Fruit fly (Drosophila melanogaster): ENCODE data around the gene viaf.

viaf gene

dm6 chr3L:11992960-11993359 is at the start of gene viaf (continued):
- no peak for TF ChIP-seq Hmx (GFP tag; optimal IDR thresholded peaks at IDR 0.05)
- TF ChIP-seq vfl (GFP tag; optimal IDR thresholded peaks at IDR 0.05) = no peak
- TF ChIP-seq zen (tag; optimal IDR thresholded peaks at IDR 0.05) = peak; percentile 30
- no peak for TF ChIP-seq Mad (GFP tag; optimal IDR thresholded peaks at IDR 0.05)
- no peak for TF ChIP-seq Bteb2 (GFP tag; optimal IDR thresholded peaks at IDR 0.05)
- no peak for TF ChIP-seq CG10431 (GFP tag; optimal IDR thresholded peaks at IDR 0.05)
- no peak for TF ChIP-seq sqz (GFP tag; optimal IDR thresholded peaks at IDR 0.05)
- no peak for TF ChIP-seq Doc2 (GFP tag; IDR thresholded peaks at IDR 0.05)
- no peak for TF ChIP-seq Nf-YB (GFP tag; optimal IDR thresholded peaks at IDR 0.05)
- TF ChIP-seq exex (tag; optimal IDR thresholded peaks at IDR 0.05) = no peak
- TF ChIP-seq CG11456 (GFP tag; IDR thresholded peaks at IDR 0.05) = peak; percentile 62; the same call in 1 of the 3 replicates
- TF ChIP-seq fd96Cb (tag; optimal IDR thresholded peaks at IDR 0.05) = peak; percentile 22
- no peak for TF ChIP-seq CG5180 (GFP tag; optimal IDR thresholded peaks at IDR 0.05)
- TF ChIP-seq wor (GFP tag; IDR thresholded peaks at IDR 0.05) = no peak
- no peak for TF ChIP-seq CG10321 (GFP tag; IDR thresholded peaks at IDR 0.05)
- no peak for TF ChIP-seq ranshi (GFP tag; IDR thresholded peaks at IDR 0.05)
- TF ChIP-seq HLH54F (GFP tag; optimal IDR thresholded peaks at IDR 0.05) = no peak
- TF ChIP-seq az2 (GFP tag; optimal IDR thresholded peaks at IDR 0.05) = peak; percentile 53

- no peak for TF ChIP-seq CG34376 (GFP tag; optimal IDR thresholded peaks at IDR 0.05)
- TF ChIP-seq CG1647 (GFP tag; optimal IDR thresholded peaks at IDR 0.05) = no peak
- no peak for TF ChIP-seq CG5180 (GFP tag; optimal IDR thresholded peaks at IDR 0.05)
- TF ChIP-seq Optix (GFP tag; IDR thresholded peaks at IDR 0.05) = no peak
- TF ChIP-seq stwl (tag; optimal IDR thresholded peaks at IDR 0.05) = no peak
- no peak for TF ChIP-seq gsb-n (tag; optimal IDR thresholded peaks at IDR 0.05)
- no peak for TF ChIP-seq CG7372 (GFP tag; IDR thresholded peaks at IDR 0.05)
- TF ChIP-seq fd64A (GFP tag; optimal IDR thresholded peaks at IDR 0.05) = no peak
- TF ChIP-seq usp (GFP tag; optimal IDR thresholded peaks at IDR 0.05) = no peak
- no peak for TF ChIP-seq pnt (GFP tag; optimal IDR thresholded peaks at IDR 0.05)
- no peak for TF ChIP-seq vfl (GFP tag; optimal IDR thresholded peaks at IDR 0.05)
- TF ChIP-seq Hmr (GFP tag; optimal IDR thresholded peaks at IDR 0.05) = no peak
- no peak for TF ChIP-seq HHEX (GFP tag; optimal IDR thresholded peaks at IDR 0.05)
- no peak for TF ChIP-seq CG13123 (GFP tag; optimal IDR thresholded peaks at IDR 0.05)
- no peak for TF ChIP-seq Neu2 (GFP tag; optimal IDR thresholded peaks at IDR 0.05; ENCODE audit: borderline replicate concordance)
These were observed 49.1 kb upstream of the viaf start, which contains the start of gene CG6793 for dm6 chr3L:12042087-12042486. Gene CG6793 (plus strand): TSS chr3L:12042387.

dm6 chr3L:12040313-12040924 is 47.4 kb upstream of the viaf start:
- no peak for TF ChIP-seq unpg (GFP tag; optimal IDR thresholded peaks at IDR 0.05)
- no peak for TF ChIP-seq sima (GFP tag; optimal IDR thresholded peaks at IDR 0.05)
- no peak for TF ChIP-seq CG4730 (GFP tag; IDR thresholded peaks at IDR 0.05)
- no peak for TF ChIP-seq HLH4C (GFP tag; IDR thresholded peaks at IDR 0.05; ENCODE audit: partially characterized antibody)
- TF ChIP-seq inv (GFP tag; IDR thresholded peaks at IDR 0.05; ENCODE audit: partially characterized antibody) = no peak
- TF ChIP-seq ems (GFP tag; optimal IDR thresholded peaks at IDR 0.05) = no peak
- TF ChIP-seq CG2199 (GFP tag; IDR thresholded peaks at IDR 0.05) = 0 out of 3 replicates have a peak, but pooled peaks have one; percentile 11
- TF ChIP-seq gsb-n (tag; optimal IDR thresholded peaks at IDR 0.05) = no peak
- no peak for TF ChIP-seq CG3065 (GFP tag; optimal IDR thresholded peaks at IDR 0.05)
- TF ChIP-seq cg (GFP tag; optimal IDR thresholded peaks at IDR 0.05) = peak; percentile 10
- no peak for TF ChIP-seq nmo (GFP tag; optimal IDR thresholded peaks at IDR 0.05)
- TF ChIP-seq dysf (GFP tag; IDR thresholded peaks at IDR 0.05) = no peak
- TF ChIP-seq CG10431 (GFP tag; optimal IDR thresholded peaks at IDR 0.05) = no peak
- peak; percentile 90 for TF ChIP-seq sug (tag; optimal IDR thresholded peaks at IDR 0.05)
- TF ChIP-seq maf-S (GFP tag; optimal IDR thresholded peaks at IDR 0.05) = no peak
- no peak for TF ChIP-seq Tbp (GFP tag; optimal IDR thresholded peaks at IDR 0.05)
- TF ChIP-seq H15 (GFP tag; IDR thresholded peaks at IDR 0.05) = no peak
- TF ChIP-seq knrl (GFP tag; IDR thresholded peaks at IDR 0.05; ENCODE audit: partially characterized antibody) = no peak
- no peak for TF ChIP-seq al (GFP tag; IDR thresholded peaks at IDR 0.05)
- TF ChIP-seq CG32767 (GFP tag; IDR thresholded peaks at IDR 0.05) = no peak
- no peak for TF ChIP-seq CG15601 (tag; optimal IDR thresholded peaks at IDR 0.05)

Measured in whole organism, embryonic.